Fruit fly (Drosophila melanogaster): ENCODE results near the gene Rchy1.

Rchy1 gene

dm6 chr2L:6500648-6501325 is 35.3 kb upstream of the Rchy1 start:
- TF ChIP-seq spab (GFP tag; optimal IDR thresholded peaks at IDR 0.05) (no peak), Sox14 (GFP tag; optimal IDR thresholded peaks at IDR 0.05) (no peak), CG6163 (GFP tag; IDR thresholded peaks at IDR 0.05) (no peak), Lpt (GFP tag; optimal IDR thresholded peaks at IDR 0.05) (no peak), Ets21C (GFP tag; optimal IDR thresholded peaks at IDR 0.05) (no peak), fkh (GFP tag; optimal IDR thresholded peaks at IDR 0.05) (peak; percentile 32), Sox102F (GFP tag; optimal IDR thresholded peaks at IDR 0.05) (no peak), lz (GFP tag; optimal IDR thresholded peaks at IDR 0.05) (no peak), Ets96B (tag; optimal IDR thresholded peaks at IDR 0.05) (no peak)

- TF ChIP-seq Blimp-1 (GFP tag; optimal IDR thresholded peaks at IDR 0.05): no peak
- 0 out of 3 replicates have a peak, but pooled peaks have one; percentile 12 for TF ChIP-seq CG6163 (GFP tag; IDR thresholded peaks at IDR 0.05)
- TF ChIP-seq CG15336 (GFP tag; IDR thresholded peaks at IDR 0.05): no peak
- no peak for TF ChIP-seq Smox (GFP tag; optimal IDR thresholded peaks at IDR 0.05)
- TF ChIP-seq dac (GFP tag; optimal IDR thresholded peaks at IDR 0.05): no peak
- TF ChIP-seq CG6276 (GFP tag; optimal IDR thresholded peaks at IDR 0.05): no peak
- TF ChIP-seq Eip78C (GFP tag): peak; percentile 80
- TF ChIP-seq salr (GFP tag; optimal IDR thresholded peaks at IDR 0.05): no peak
- TF ChIP-seq CG11902 (GFP tag; optimal IDR thresholded peaks at IDR 0.05): no peak
- TF ChIP-seq achi (GFP tag; optimal IDR thresholded peaks at IDR 0.05): no peak
- no peak for TF ChIP-seq CG34406 (GFP tag; optimal IDR thresholded peaks at IDR 0.05)
- TF ChIP-seq CG3919 (GFP tag; optimal IDR thresholded peaks at IDR 0.05): peak; percentile 28
- no peak for TF ChIP-seq ss (GFP tag; optimal IDR thresholded peaks at IDR 0.05)
- TF ChIP-seq fd85E (GFP tag; optimal IDR thresholded peaks at IDR 0.05): no peak
- TF ChIP-seq lz (GFP tag; optimal IDR thresholded peaks at IDR 0.05): no peak
- no peak for TF ChIP-seq CG7368 (GFP tag; optimal IDR thresholded peaks at IDR 0.05)
- TF ChIP-seq cyc (GFP tag; optimal IDR thresholded peaks at IDR 0.05): no peak
- no peak for TF ChIP-seq CG16779 (tag; optimal IDR thresholded peaks at IDR 0.05)
- TF ChIP-seq CG10669 (GFP tag; optimal IDR thresholded peaks at IDR 0.05): no peak
- peak; percentile 24 for TF ChIP-seq esn (GFP tag; optimal IDR thresholded peaks at IDR 0.05)
- TF ChIP-seq CG1621 (tag; optimal IDR thresholded peaks at IDR 0.05): peak; percentile 71
- TF ChIP-seq CG10631 (GFP tag; optimal IDR thresholded peaks at IDR 0.05): no peak
- TF ChIP-seq Sox102F (GFP tag; optimal IDR thresholded peaks at IDR 0.05): no peak
- no peak for TF ChIP-seq Sox15 (GFP tag; optimal IDR thresholded peaks at IDR 0.05)
- no peak for TF ChIP-seq CG8632 (GFP tag; optimal IDR thresholded peaks at IDR 0.05)
- TF ChIP-seq Lpt (GFP tag; optimal IDR thresholded peaks at IDR 0.05): no peak
- peak; percentile 53 for TF ChIP-seq Sox14 (GFP tag; optimal IDR thresholded peaks at IDR 0.05)
- no peak for TF ChIP-seq Met (GFP tag; optimal IDR thresholded peaks at IDR 0.05)
- no peak for TF ChIP-seq CG11294 (GFP tag; IDR thresholded peaks at IDR 0.05)
- TF ChIP-seq eg (GFP tag; IDR thresholded peaks at IDR 0.05): peak; percentile 37; the same call in 1 of the 3 replicates
- TF ChIP-seq CG3032 (tag; optimal IDR thresholded peaks at IDR 0.05): peak; percentile 18
- no peak for TF ChIP-seq CG6792 (GFP tag; optimal IDR thresholded peaks at IDR 0.05)
- no peak for TF ChIP-seq svp (GFP tag)
- no peak for TF ChIP-seq Ets96B (tag; optimal IDR thresholded peaks at IDR 0.05)
- no peak for TF ChIP-seq spab (GFP tag; optimal IDR thresholded peaks at IDR 0.05)
- TF ChIP-seq net (GFP tag; optimal IDR thresholded peaks at IDR 0.05): no peak
- TF ChIP-seq CG31627 (GFP tag; optimal IDR thresholded peaks at IDR 0.05): no peak
- peak; percentile 23; the same call in 1 of the 3 replicates for TF ChIP-seq CG8119 (GFP tag; IDR thresholded peaks at IDR 0.05)
- TF ChIP-seq topi (GFP tag; optimal IDR thresholded peaks at IDR 0.05): no peak
- no peak for TF ChIP-seq CG11762 (GFP tag; optimal IDR thresholded peaks at IDR 0.05; ENCODE audit: insufficient read depth)
- TF ChIP-seq dsx (GFP tag; optimal IDR thresholded peaks at IDR 0.05; ENCODE audit: poor library complexity, severe bottlenecking): peak; percentile 6
- no peak for TF ChIP-seq pdm3 (GFP tag; optimal IDR thresholded peaks at IDR 0.05)
- no peak for TF ChIP-seq CG8319 (GFP tag; optimal IDR thresholded peaks at IDR 0.05)
- no peak for TF ChIP-seq vri (GFP tag; optimal IDR thresholded peaks at IDR 0.05)
- TF ChIP-seq CG9139 (GFP tag; optimal IDR thresholded peaks at IDR 0.05): no peak
- TF ChIP-seq Hr38 (GFP tag; optimal IDR thresholded peaks at IDR 0.05): no peak
- TF ChIP-seq Eip93F (GFP tag; optimal IDR thresholded peaks at IDR 0.05): no peak
Measured at dm6 chr2L:6498448-6498847, 33.0 kb upstream of the Rchy1 start, which contains the start of gene CG31637. Gene CG31637, plus strand, starts transcription at chr2L:6498647.

Measured in whole organism, prepupa.